Worm (Caenorhabditis elegans): ENCODE measurements around the gene str-227.

Gene str-227

ce11 chrV:3509878-3510277, 8.1 kb upstream of the str-227 start, which contains the start of gene str-228:
Gene str-228 (plus strand): TSS chrV:3510178.
- TF ChIP-seq ceh-91 (GFP tag; IDR thresholded peaks at IDR 0.05), result no peak
- TF ChIP-seq cebp-2 (GFP tag; IDR thresholded peaks at IDR 0.05), result no peak
- no peak for TF ChIP-seq rpc-1 (optimal IDR thresholded peaks at IDR 0.05)
- TF ChIP-seq rpc-1 (tag; optimal IDR thresholded peaks at IDR 0.05), result no peak
- no peak for TF ChIP-seq him-1 (tag; optimal IDR thresholded peaks at IDR 0.05)
- no peak for TF ChIP-seq T26A5.8 (tag; optimal IDR thresholded peaks at IDR 0.05)
- TF ChIP-seq mxl-1 (tag; optimal IDR thresholded peaks at IDR 0.05), result no peak
- TF ChIP-seq aptf-3 (GFP tag; IDR thresholded peaks at IDR 0.05), result no peak
- TF ChIP-seq madf-6 (GFP tag; IDR thresholded peaks at IDR 0.05), result no peak
- TF ChIP-seq ceh-27 (GFP tag; optimal IDR thresholded peaks at IDR 0.05), result no peak
- no peak for TF ChIP-seq nfya-1 (tag; optimal IDR thresholded peaks at IDR 0.05; ENCODE audit: borderline replicate concordance, insufficient read depth)
- no peak for TF ChIP-seq hmg-1.2 (GFP tag; IDR thresholded peaks at IDR 0.05)
- TF ChIP-seq lin-26 (GFP tag; IDR thresholded peaks at IDR 0.05), result no peak
- TF ChIP-seq sea-2 (GFP tag; IDR thresholded peaks at IDR 0.05), result no peak
- no peak for TF ChIP-seq let-526 (GFP tag; IDR thresholded peaks at IDR 0.05)
- no peak for TF ChIP-seq bed-2 (GFP tag; IDR thresholded peaks at IDR 0.05)
- no peak for TF ChIP-seq hsf-1 (GFP tag; IDR thresholded peaks at IDR 0.05)
- TF ChIP-seq ztf-26 (tag; optimal IDR thresholded peaks at IDR 0.05), result no peak
- TF ChIP-seq sptf-2 (GFP tag; optimal IDR thresholded peaks at IDR 0.05), result no peak

DNA sequence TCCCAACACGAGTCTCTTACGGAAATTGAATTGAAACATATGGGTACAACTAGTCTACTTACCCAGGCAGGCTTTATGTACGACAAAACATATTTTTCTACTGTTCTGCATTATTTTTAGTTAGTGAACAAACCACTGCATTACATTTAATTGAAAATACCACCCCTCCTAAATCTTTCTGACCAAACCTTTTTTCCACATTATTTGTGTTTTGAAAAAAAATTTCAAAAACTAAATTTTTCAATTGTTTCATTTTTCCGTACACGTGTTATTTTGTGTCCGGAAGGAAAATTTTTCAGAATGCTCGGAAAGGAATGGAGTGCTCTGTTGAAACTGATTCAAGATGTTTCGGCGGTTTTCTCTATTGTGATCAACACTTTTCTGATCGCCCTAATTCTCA, 5.6 kb upstream of the str-227 start, which contains the start of gene str-226:
Gene str-226, plus strand, starts transcription at position 301 of the 400 bp plus-strand sequence.
- TF ChIP-seq aptf-2 (GFP tag; conservative IDR thresholded peaks at IDR 0.05), result no peak
- no peak for TF ChIP-seq nhr-27 (tag; optimal IDR thresholded peaks at IDR 0.05)
- TF ChIP-seq F23B12.7 (tag; optimal IDR thresholded peaks at IDR 0.05; ENCODE audit: insufficient read depth), result no peak
- no peak for TF ChIP-seq ztf-18 (tag; optimal IDR thresholded peaks at IDR 0.05)
- no peak for TF ChIP-seq Y53G8AR.9 (GFP tag; conservative IDR thresholded peaks at IDR 0.05)
- no peak for TF ChIP-seq ets-4 (GFP tag; optimal IDR thresholded peaks at IDR 0.05)
- no peak for TF ChIP-seq F57C9.4 (tag; optimal IDR thresholded peaks at IDR 0.05)
- no peak for TF ChIP-seq ekl-4 (GFP tag; IDR thresholded peaks at IDR 0.05)
- TF ChIP-seq egl-18 (GFP tag; IDR thresholded peaks at IDR 0.05), result no peak

- TF ChIP-seq Y53F4B.3 (GFP tag; IDR thresholded peaks at IDR 0.05) (peak; percentile 18; the same call in 1 of the 2 replicates), dox-1 (GFP tag; IDR thresholded peaks at IDR 0.05) (peak; percentile 75), nfyb-1 (GFP tag; IDR thresholded peaks at IDR 0.05) (peak; percentile 43; the same call in 1 of the 2 replicates), madf-6 (GFP tag; IDR thresholded peaks at IDR 0.05) (peak; percentile 41; the same call in 1 of the 2 replicates), hsf-1 (GFP tag; IDR thresholded peaks at IDR 0.05) (peak; percentile 97)
These were observed 2.4 kb downstream of the str-227 start for ce11 chrV:3520412-3520811.

ce11 chrV:3523262-3523661, 5.3 kb downstream of the str-227 start, which contains the start of gene irg-1:
Gene irg-1 (plus strand): TSS chrV:3523587.
- peak; percentile 25; the same call in 1 of the 2 replicates for TF ChIP-seq cebp-1 (GFP tag; IDR thresholded peaks at IDR 0.05)
- TF ChIP-seq cebp-1 (tag; optimal IDR thresholded peaks at IDR 0.05), result no peak
- TF ChIP-seq akir-1 (GFP tag; optimal IDR thresholded peaks at IDR 0.05), result no peak

- no peak for TF ChIP-seq akir-1 (GFP tag; optimal IDR thresholded peaks at IDR 0.05)
These were observed 7.0 kb downstream of the str-227 start, which contains the start of gene T24A6.7 for ce11 chrV:3524970-3525369. Gene T24A6.7 (plus strand): TSS chrV:3525270.
